Fruit fly (Drosophila melanogaster) whole organism, embryonic: Measurements from ENCODE around the gene Oatp74D.

Source experiments
- ATbp ChIP-seq: fragments of 200-800 bp; sonication (Bioruptor generic); optimal IDR thresholded peaks from 2 replicates; lab custom pipeline; 2017; ENCODE audit warnings: missing biosample characterization, mild to moderate bottlenecking, missing genetic modification characterization, missing genetic modification reagents
- Antp ChIP-seq: fragments of 200-800 bp; sonication (Bioruptor generic); optimal IDR thresholded peaks from 3 replicates; lab custom pipeline; 2016; ENCODE audit warnings: missing biosample characterization, missing genetic modification characterization
- CG10565 ChIP-seq: fragments of 200-800 bp; sonication (Bioruptor generic); optimal IDR thresholded peaks from 3 replicates; lab custom pipeline; 2016; ENCODE audit warnings: missing biosample characterization, mild to moderate bottlenecking, missing genetic modification characterization
- CG11085 ChIP-seq: fragments of 200-800 bp; sonication (Bioruptor generic); IDR thresholded peaks from 2 replicates; pipeline ENCODE4 v1.3.6; 2022; ENCODE audit warnings: missing biosample characterization, missing genetic modification characterization
- CG12769 ChIP-seq: fragments of 200-800 bp; sonication (Bioruptor generic); optimal IDR thresholded peaks from 2 replicates; lab custom pipeline; 2019; ENCODE audit warnings: missing biosample characterization, mild to moderate bottlenecking, missing genetic modification characterization, moderate library complexity
- CG13894 ChIP-seq: fragments of 200-800 bp; sonication (Bioruptor generic); optimal IDR thresholded peaks from 3 replicates; lab custom pipeline; 2018; ENCODE audit warnings: missing biosample characterization, mild to moderate bottlenecking, missing genetic modification characterization, moderate library complexity
- CG14710 ChIP-seq: fragments of 200-800 bp; sonication (Bioruptor generic); optimal IDR thresholded peaks from 3 replicates; lab custom pipeline; 2019; ENCODE audit warnings: missing biosample characterization, mild to moderate bottlenecking, missing genetic modification characterization, moderate library complexity
- CG14860 ChIP-seq: fragments of 200-800 bp; sonication (Bioruptor generic); IDR thresholded peaks from 3 replicates; pipeline ENCODE4 v1.3.6; 2022; ENCODE audit warnings: missing biosample characterization, missing genetic modification characterization; ENCODE audit not compliant: partially characterized antibody
- CG15601 ChIP-seq: fragments of 200-800 bp; sonication (Bioruptor generic); optimal IDR thresholded peaks from 3 replicates; lab custom pipeline; 2019; ENCODE audit warnings: missing biosample characterization, mild to moderate bottlenecking, missing genetic modification characterization, moderate library complexity
- CG16779 ChIP-seq: fragments of 200-800 bp; sonication (Bioruptor generic); IDR thresholded peaks from 2 replicates; pipeline ENCODE4 v1.3.6; 2022; ENCODE audit warnings: missing biosample characterization, missing genetic modification characterization
- CG18476 ChIP-seq: fragments of 200-800 bp; sonication (Bioruptor generic); optimal IDR thresholded peaks from 2 replicates; lab custom pipeline; 2016; ENCODE audit warnings: missing biosample characterization, mild to moderate bottlenecking, missing genetic modification characterization
- CG18619 ChIP-seq: fragments of 200-800 bp; sonication (Bioruptor generic); optimal IDR thresholded peaks from 3 replicates; lab custom pipeline; 2017; ENCODE audit warnings: missing biosample characterization, mild to moderate bottlenecking, missing genetic modification characterization
- CG31441 ChIP-seq: fragments of 200-800 bp; sonication (Bioruptor generic); IDR thresholded peaks from 2 replicates; pipeline ENCODE4 v1.3.6; 2022; ENCODE audit warnings: missing biosample characterization, missing genetic modification characterization
- CG4328 ChIP-seq: fragments of 200-800 bp; sonication (Bioruptor generic); optimal IDR thresholded peaks from 3 replicates; lab custom pipeline; 2017; ENCODE audit warnings: missing biosample characterization, missing genetic modification reagents, missing genetic modification characterization
- CG4404 ChIP-seq: fragments of 200-800 bp; sonication (Bioruptor generic); IDR thresholded peaks from 2 replicates; pipeline ENCODE4 v1.3.6; 2022; ENCODE audit warnings: missing biosample characterization, missing genetic modification characterization
- CG4424 ChIP-seq: fragments of 200-800 bp; sonication (Bioruptor generic); optimal IDR thresholded peaks from 3 replicates; lab custom pipeline; 2016; ENCODE audit warnings: missing biosample characterization, missing genetic modification characterization
- CG7357 ChIP-seq: fragments of 200-800 bp; sonication (Bioruptor generic); IDR thresholded peaks from 3 replicates; pipeline ENCODE4 v1.3.6; 2022; ENCODE audit warnings: missing biosample characterization, missing genetic modification characterization
- CG7928 ChIP-seq: fragments of 200-800 bp; sonication (Bioruptor generic); optimal IDR thresholded peaks from 2 replicates; lab custom pipeline; 2017; ENCODE audit warnings: missing biosample characterization, mild to moderate bottlenecking, missing genetic modification characterization
- CG7987 ChIP-seq: fragments of 200-800 bp; sonication (Bioruptor generic); optimal IDR thresholded peaks from 2 replicates; lab custom pipeline; 2018; ENCODE audit warnings: missing biosample characterization, mild to moderate bottlenecking, missing genetic modification characterization, moderate library complexity
- CG8478 ChIP-seq: fragments of >200 bp; optimal IDR thresholded peaks from 2 replicates; lab custom pipeline; 2018
- CG9876 ChIP-seq: fragments of 200-800 bp; sonication (Bioruptor generic); optimal IDR thresholded peaks from 2 replicates; lab custom pipeline; 2016; ENCODE audit warnings: missing biosample characterization, missing genetic modification characterization
- Drgx ChIP-seq: fragments of 200-800 bp; sonication (Bioruptor generic); IDR thresholded peaks from 2 replicates; pipeline ENCODE4 v1.3.6; 2022; ENCODE audit warnings: missing biosample characterization, missing genetic modification characterization
- Med ChIP-seq: fragments of 200-800 bp; sonication (Bioruptor generic); peaks from one replicate; lab custom pipeline; 2016; ENCODE audit warnings: missing biosample characterization, missing genetic modification characterization, mild to moderate bottlenecking, inconsistent platforms, moderate library complexity
- Meics ChIP-seq: fragments of 200-800 bp; sonication (Bioruptor generic); optimal IDR thresholded peaks from 2 replicates; lab custom pipeline; 2017; ENCODE audit warnings: missing biosample characterization, mild to moderate bottlenecking, missing genetic modification characterization
- NC2β ChIP-seq: fragments of 200-800 bp; sonication (Bioruptor generic); optimal IDR thresholded peaks from 2 replicates; lab custom pipeline; 2016; ENCODE audit warnings: missing biosample characterization, missing genetic modification characterization
- NfI ChIP-seq: fragments of 200-800 bp; sonication (Bioruptor generic); optimal IDR thresholded peaks from 3 replicates; lab custom pipeline; 2018; ENCODE audit warnings: missing biosample characterization, mild to moderate bottlenecking, missing genetic modification characterization, moderate library complexity
- Opbp ChIP-seq: fragments of 200-800 bp; sonication (Bioruptor generic); IDR thresholded peaks from 3 replicates; pipeline ENCODE4 v1.3.6; 2022; ENCODE audit warnings: missing biosample characterization, missing genetic modification characterization; ENCODE audit not compliant: partially characterized antibody
- Pdp1 ChIP-seq, 2 experiments: fragments of 200-800 bp; sonication (Bioruptor generic); optimal IDR thresholded peaks; 3 replicates each; lab custom pipeline; 2016; ENCODE audit warnings: missing biosample characterization in 2 of 2, missing genetic modification characterization in 2 of 2, mild to moderate bottlenecking in 1 of 2, moderate library complexity in 1 of 2
- Side ChIP-seq: fragments of 200-800 bp; sonication (Bioruptor generic); optimal IDR thresholded peaks from 2 replicates; lab custom pipeline; 2016; ENCODE audit warnings: missing biosample characterization, missing genetic modification characterization
- Sry-β ChIP-seq: fragments of 200-800 bp; sonication (Bioruptor generic); optimal IDR thresholded peaks from 2 replicates; lab custom pipeline; 2018; ENCODE audit warnings: missing biosample characterization, mild to moderate bottlenecking, missing genetic modification characterization, moderate library complexity
- Trl ChIP-seq, 3 experiments: fragments of >200 bp in 2 of 3; fragments of 200-800 bp in 1 of 3; sonication (Bioruptor generic) in 1 of 3; optimal IDR thresholded peaks; 2 replicates in 1 of 3; 3 replicates in 2 of 3; lab custom pipeline; 2016 to 2017; ENCODE audit warnings: missing biosample characterization in 1 of 3, missing genetic modification characterization in 1 of 3
- dysf ChIP-seq: fragments of 200-800 bp; sonication (Bioruptor generic); IDR thresholded peaks from 3 replicates; pipeline ENCODE4 v1.3.6; 2022; ENCODE audit warnings: missing biosample characterization, missing genetic modification characterization
- exex ChIP-seq: fragments of 200-800 bp; sonication (Bioruptor generic); optimal IDR thresholded peaks from 4 replicates; lab custom pipeline; 2018; ENCODE audit warnings: missing biosample characterization, mild to moderate bottlenecking, missing genetic modification characterization, moderate library complexity
- gsb ChIP-seq: fragments of 200-800 bp; sonication (Bioruptor generic); IDR thresholded peaks from 2 replicates; pipeline ENCODE4 v1.3.6; 2022; ENCODE audit warnings: missing biosample characterization, missing genetic modification characterization
- h ChIP-seq: fragments of >200 bp; optimal IDR thresholded peaks from 2 replicates; lab custom pipeline; 2017
- inv ChIP-seq: fragments of 200-800 bp; sonication (Bioruptor generic); IDR thresholded peaks from 2 replicates; pipeline ENCODE4 v1.3.6; 2022; ENCODE audit warnings: missing biosample characterization, missing genetic modification characterization; ENCODE audit not compliant: partially characterized antibody
- ken ChIP-seq: fragments of 200-800 bp; sonication (Bioruptor generic); IDR thresholded peaks from 3 replicates; pipeline ENCODE4 v1.3.6; 2022; ENCODE audit warnings: missing biosample characterization, missing genetic modification characterization
- pita ChIP-seq: fragments of 200-800 bp; sonication (Bioruptor generic); optimal IDR thresholded peaks from 2 replicates; lab custom pipeline; 2017; ENCODE audit warnings: missing biosample characterization, mild to moderate bottlenecking, missing genetic modification characterization
- pros ChIP-seq: fragments of 200-800 bp; sonication (Bioruptor generic); optimal IDR thresholded peaks from 3 replicates; lab custom pipeline; 2019; ENCODE audit warnings: missing biosample characterization, mild to moderate bottlenecking, missing genetic modification characterization, moderate library complexity
- scrt ChIP-seq: fragments of 200-800 bp; sonication (Bioruptor generic); optimal IDR thresholded peaks from 2 replicates; lab custom pipeline; 2018; ENCODE audit warnings: missing biosample characterization, mild to moderate bottlenecking, missing genetic modification characterization, moderate library complexity
- slbo ChIP-seq: fragments of 200-800 bp; sonication (Bioruptor generic); IDR thresholded peaks from 2 replicates; pipeline ENCODE4 v1.3.6; 2022; ENCODE audit warnings: missing biosample characterization, missing genetic modification characterization
- so ChIP-seq: fragments of 200-800 bp; sonication (Bioruptor generic); IDR thresholded peaks from 3 replicates; pipeline ENCODE4 v1.3.6; 2022; ENCODE audit warnings: missing biosample characterization, missing genetic modification characterization
- vfl ChIP-seq: fragments of 200-800 bp; sonication (Bioruptor generic); optimal IDR thresholded peaks from 2 replicates; lab custom pipeline; 2016; ENCODE audit warnings: missing biosample characterization, missing genetic modification characterization
- vnd ChIP-seq: fragments of 200-800 bp; sonication (Bioruptor generic); IDR thresholded peaks from 3 replicates; pipeline ENCODE4 v1.3.6; 2022; ENCODE audit warnings: missing biosample characterization, missing genetic modification characterization; ENCODE audit not compliant: partially characterized antibody
- zen ChIP-seq: fragments of 200-800 bp; sonication (Bioruptor generic); optimal IDR thresholded peaks from 3 replicates; lab custom pipeline; 2018; ENCODE audit warnings: missing biosample characterization, mild to moderate bottlenecking, missing genetic modification characterization, moderate library complexity

Oatp74D gene

dm6 chr3L:17532898-17533700, 46.2 kb downstream of the Oatp74D start (continued):
- TF ChIP-seq CG16779 (GFP tag; lab: Robert Waterston, UW) (no peak), Meics (GFP tag; lab: Kevin White, UChicago) (peak; percentile 54), CG4328 (GFP tag; lab: Kevin White, UChicago) (peak; percentile 21), CG14710 (tag; lab: Kevin White, UChicago) (peak; percentile 43), CG15601 (tag; lab: Kevin White, UChicago) (peak; percentile 57), inv (GFP tag; lab: Robert Waterston, UW) (peak; percentile 40; the same call in 1 of the 2 replicates), dysf (GFP tag; lab: Robert Waterston, UW) (peak; percentile 44; the same call in 2 of the 3 replicates), vfl (GFP tag; lab: Kevin White, UChicago) (peak; percentile 54), ATbp (GFP tag; lab: Kevin White, UChicago) (no peak), CG18476 (GFP tag; lab: Kevin White, UChicago) (no peak), Drgx (GFP tag; lab: Robert Waterston, UW) (no peak; the same call in 1 of the 2 replicates), Sry-β (GFP tag; lab: Kevin White, UChicago) (no peak), CG8478 (no peak), vnd (GFP tag; lab: Robert Waterston, UW) (0 out of 3 replicates have a peak, but pooled peaks have one; percentile 11), pros (GFP tag; lab: Kevin White, UChicago) (no peak), Opbp (GFP tag; lab: Robert Waterston, UW) (peak; percentile 71; the same call in 2 of the 3 replicates), CG11085 (GFP tag; lab: Robert Waterston, UW) (no peak), gsb (GFP tag; lab: Robert Waterston, UW) (0 out of 2 replicates have a peak, but pooled peaks have one; percentile 27), CG31441 (GFP tag; lab: Robert Waterston, UW) (peak; percentile 56), CG4424 (GFP tag; lab: Kevin White, UChicago) (peak; percentile 66), CG4404 (GFP tag; lab: Robert Waterston, UW) (peak; percentile 18; the same call in 1 of the 2 replicates), CG9876 (GFP tag; lab: Kevin White, UChicago) (no peak)
- TF ChIP-seq, all 482 proteins: peak for 264

DNA sequence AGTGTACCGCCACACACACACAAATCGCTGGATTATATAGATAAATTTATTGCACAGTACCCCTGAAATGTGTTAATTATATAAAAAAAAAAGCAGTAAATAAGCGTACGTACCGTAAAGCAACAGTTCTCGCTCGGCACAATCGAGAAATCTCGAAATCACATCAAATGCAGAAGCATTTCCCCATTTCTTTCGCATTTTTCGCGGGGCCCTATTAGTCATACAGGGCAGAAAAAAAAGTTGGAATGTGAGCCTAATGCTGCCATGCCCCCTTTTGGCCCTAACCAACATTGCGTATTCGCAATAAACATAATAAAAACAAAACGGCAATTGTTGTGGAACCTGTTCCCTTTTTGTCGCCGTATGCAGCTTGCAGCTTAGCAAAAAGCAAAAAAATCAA, 46.8 kb downstream of the Oatp74D start:
- TF ChIP-seq h (no peak), CG10565 (GFP tag; lab: Kevin White, UChicago) (no peak), pita (no peak), CG18619 (GFP tag; lab: Kevin White, UChicago) (no peak)

DNA sequence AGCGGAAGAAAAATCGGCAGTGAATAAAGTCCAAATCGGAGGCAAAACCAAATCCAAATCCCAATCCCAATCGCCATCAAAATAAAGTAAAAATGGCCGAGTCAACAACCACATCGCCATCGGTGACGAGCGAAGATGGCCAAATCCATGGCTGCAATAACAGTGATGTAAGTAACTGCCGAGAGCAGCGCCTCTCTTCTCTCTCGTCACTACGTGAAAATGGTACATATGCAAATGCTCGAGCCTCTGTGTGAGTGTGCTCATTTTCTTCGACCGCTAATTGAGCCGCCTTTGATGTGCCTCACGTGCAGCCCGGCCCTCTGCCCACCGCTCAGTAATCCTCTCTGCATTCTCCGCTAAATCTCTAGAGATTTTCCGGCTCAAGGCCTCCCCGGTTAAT, 47.5 kb downstream of the Oatp74D start:
- TF ChIP-seq NC2β (GFP tag; lab: Kevin White, UChicago) (no peak), Meics (GFP tag; lab: Kevin White, UChicago) (peak; percentile 47), CG12769 (peak; percentile 1), so (GFP tag; lab: Robert Waterston, UW) (0 out of 3 replicates have a peak, but pooled peaks have one; percentile 9), Trl (optimal IDR thresholded peaks at IDR 0.05; lab: Kevin White, UChicago) (peak; percentile 23 to 29), Trl (GFP tag; optimal IDR thresholded peaks at IDR 0.05; lab: Kevin White, UChicago) (no peak), Side (GFP tag; lab: Kevin White, UChicago) (no peak), exex (no peak), CG13894 (tag; lab: Kevin White, UChicago) (peak; percentile 2), zen (tag; lab: Kevin White, UChicago) (peak; percentile 43), Antp (GFP tag; lab: Kevin White, UChicago) (no peak), CG7928 (GFP tag; lab: Kevin White, UChicago) (no peak), slbo (GFP tag; lab: Robert Waterston, UW) (0 out of 2 replicates have a peak, but pooled peaks have one; percentile 33), vnd (GFP tag; lab: Robert Waterston, UW) (no peak), NfI (no peak), scrt (GFP tag; lab: Kevin White, UChicago) (no peak), CG14860 (no peak), ken (0 out of 3 replicates have a peak, but pooled peaks have one; percentile 17), Med (peak; percentile 40), Pdp1 (GFP tag; optimal IDR thresholded peaks at IDR 0.05; lab: Kevin White, UChicago) (peak in 1 of 2 experiments; percentile 73), CG7357 (GFP tag; lab: Robert Waterston, UW) (no peak), CG7987 (GFP tag; lab: Kevin White, UChicago) (peak; percentile 25)
